Worm (Caenorhabditis elegans) whole organism, L4 larva: ENCODE measurements around the gene slc-9B.2.

Experiments
- F37D6.2 ChIP-seq: sonication (generic microtip); optimal IDR thresholded peaks from 2 replicates; lab custom pipeline; 2016; ENCODE audit warnings: mild to moderate bottlenecking, missing genetic modification characterization, missing compliant biosample characterization
- F49E8.2 ChIP-seq: sonication (generic microtip); optimal IDR thresholded peaks from 2 replicates; lab custom pipeline; 2016; ENCODE audit warnings: missing compliant biosample characterization, mild to moderate bottlenecking, missing genetic modification characterization, borderline replicate concordance
- R02D3.7 ChIP-seq: fragments of 150-350 bp; sonication (generic microtip); optimal IDR thresholded peaks from 3 replicates; lab custom pipeline; 2014; ENCODE audit warnings: missing biosample characterization, missing genetic modification characterization
- T20F7.1 ChIP-seq: fragments of 200-800 bp; sonication (Bioruptor generic); optimal IDR thresholded peaks from 2 replicates; lab custom pipeline; 2018; ENCODE audit warnings: mild to moderate bottlenecking, missing genetic modification characterization, missing compliant biosample characterization
- T26A8.4 ChIP-seq: fragments of 200-800 bp; sonication (Bioruptor generic); IDR thresholded peaks from 2 replicates; pipeline ENCODE4 v1.3.6; 2022; ENCODE audit warnings: missing genetic modification characterization, missing compliant biosample characterization
- Y105C5A.15 ChIP-seq: fragments of 200-800 bp; sonication (Bioruptor generic); IDR thresholded peaks from 2 replicates; pipeline ENCODE4 v1.3.6; 2022; ENCODE audit warnings: missing genetic modification characterization, missing compliant biosample characterization
- ZK337.2 ChIP-seq: fragments of 200-800 bp; sonication (Bioruptor generic); IDR thresholded peaks from 2 replicates; pipeline ENCODE4 v1.3.6; 2022; ENCODE audit warnings: missing genetic modification reagents, missing genetic modification characterization, missing compliant biosample characterization
- ZK546.5 ChIP-seq, 2 experiments: sonication (generic microtip); optimal IDR thresholded peaks; 2 replicates each; lab custom pipeline; 2017; ENCODE audit warnings: missing biosample characterization in 2 of 2, missing genetic modification characterization in 2 of 2
- ama-1 ChIP-seq: fragments of 150-350 bp; optimal IDR thresholded peaks from 2 replicates; lab custom pipeline; 2014; ENCODE audit warnings: inconsistent platforms, mixed read lengths
- ceh-28 ChIP-seq: fragments of 150-350 bp; optimal IDR thresholded peaks from 2 replicates; lab custom pipeline; 2014; ENCODE audit warnings: missing biosample characterization, missing genetic modification reagents, missing genetic modification characterization
- ctbp-1 ChIP-seq: fragments of 200-800 bp; sonication (Bioruptor generic); IDR thresholded peaks from 2 replicates; pipeline ENCODE4 v1.3.6; 2022; ENCODE audit warnings: missing genetic modification reagents, missing genetic modification characterization, missing compliant biosample characterization
- daf-16 ChIP-seq, 3 experiments: sonication (generic microtip); optimal IDR thresholded peaks; 2 replicates each; lab custom pipeline; 2016 to 2017; ENCODE audit warnings: missing genetic modification characterization in 3 of 3, missing genetic modification reagents in 3 of 3, mild to moderate bottlenecking in 2 of 3, missing compliant biosample characterization in 2 of 3, missing biosample characterization in 1 of 3, moderate library complexity in 1 of 3
- daf-19 ChIP-seq: fragments of 200-800 bp; sonication (Bioruptor generic); conservative IDR thresholded peaks from 2 replicates; pipeline ENCODE4 v1.3.6; 2022; ENCODE audit warnings: missing genetic modification characterization, missing compliant biosample characterization
- dmd-6 ChIP-seq: fragments of 200-800 bp; sonication (Bioruptor generic); IDR thresholded peaks from 2 replicates; pipeline ENCODE4 v1.3.6; 2022; ENCODE audit warnings: missing genetic modification reagents, missing genetic modification characterization, missing compliant biosample characterization
- dmd-8 ChIP-seq: fragments of 200-800 bp; sonication (Bioruptor generic); IDR thresholded peaks from 2 replicates; pipeline ENCODE4 v1.3.6; 2022; ENCODE audit warnings: missing genetic modification characterization, missing compliant biosample characterization
- dmd-9 ChIP-seq: fragments of 200-800 bp; sonication (Bioruptor generic); IDR thresholded peaks from 2 replicates; pipeline ENCODE4 v1.3.6; 2022; ENCODE audit warnings: missing genetic modification reagents, missing genetic modification characterization, missing compliant biosample characterization
- fos-1 ChIP-seq: fragments of 150-350 bp; optimal IDR thresholded peaks from 2 replicates; lab custom pipeline; 2014; ENCODE audit warnings: missing biosample characterization, missing genetic modification characterization
- hif-1 ChIP-seq, 2 experiments: sonication (generic microtip); optimal IDR thresholded peaks; 2 replicates each; lab custom pipeline; 2016 to 2017; ENCODE audit warnings: missing compliant biosample characterization in 2 of 2, missing genetic modification characterization in 2 of 2, missing genetic modification reagents in 2 of 2, missing genotype in 2 of 2, mild to moderate bottlenecking in 1 of 2
- hlh-11 ChIP-seq: fragments of 200-800 bp; sonication (Bioruptor generic); optimal IDR thresholded peaks from 2 replicates; lab custom pipeline; 2018; ENCODE audit warnings: mild to moderate bottlenecking, missing genetic modification characterization, missing compliant biosample characterization
- hlh-30 ChIP-seq: sonication (generic microtip); optimal IDR thresholded peaks from 2 replicates; lab custom pipeline; 2017; ENCODE audit warnings: antibody characterized with exemption, mild to moderate bottlenecking, missing genetic modification characterization, missing compliant biosample characterization; ENCODE audit not compliant: insufficient read depth
- jun-1 ChIP-seq: fragments of 150-350 bp; optimal IDR thresholded peaks from 2 replicates; lab custom pipeline; 2014; ENCODE audit warnings: missing biosample characterization, missing genetic modification reagents, missing genetic modification characterization
- lin-13 ChIP-seq: fragments of 150-350 bp; optimal IDR thresholded peaks from 2 replicates; lab custom pipeline; 2014; ENCODE audit warnings: missing biosample characterization, missing genetic modification reagents, missing genetic modification characterization
- lin-38 ChIP-seq: fragments of 200-800 bp; sonication (Bioruptor generic); IDR thresholded peaks from 2 replicates; pipeline ENCODE4 v1.3.6; 2022; ENCODE audit warnings: missing genetic modification reagents, missing genetic modification characterization, missing compliant biosample characterization
- lin-39 ChIP-seq: fragments of 150-350 bp; optimal IDR thresholded peaks from 2 replicates; lab custom pipeline; 2014; ENCODE audit warnings: missing biosample characterization, missing genetic modification reagents, missing genetic modification characterization
- lir-3 ChIP-seq: sonication (generic microtip); optimal IDR thresholded peaks from 2 replicates; lab custom pipeline; 2016; ENCODE audit warnings: mild to moderate bottlenecking, missing genetic modification characterization, missing compliant biosample characterization
- lsy-2 ChIP-seq, 2 experiments: fragments of 150-350 bp in 1 of 2; sonication (generic microtip) in 1 of 2; optimal IDR thresholded peaks; 2 replicates each; lab custom pipeline; 2014 to 2017; ENCODE audit warnings: missing biosample characterization in 2 of 2, missing genetic modification characterization in 2 of 2
- madf-5 ChIP-seq, 2 experiments: fragments of 200-800 bp; sonication (Bioruptor generic); IDR thresholded peaks; 2 replicates each; pipeline ENCODE4 v1.3.6; 2022; ENCODE audit warnings: missing compliant biosample characterization in 2 of 2, missing genetic modification characterization in 2 of 2
- mdl-1 ChIP-seq, 2 experiments: fragments of 150-350 bp in 1 of 2; sonication (generic microtip) in 1 of 2; optimal IDR thresholded peaks; 2 replicates each; lab custom pipeline; 2014 to 2017; ENCODE audit warnings: missing biosample characterization in 2 of 2, missing genetic modification characterization in 2 of 2
- mep-1 ChIP-seq: fragments of 150-350 bp; sonication (generic microtip); optimal IDR thresholded peaks from 3 replicates; lab custom pipeline; 2014; ENCODE audit warnings: missing biosample characterization, missing genetic modification characterization
- nhr-10 ChIP-seq: fragments of 150-350 bp; optimal IDR thresholded peaks from 2 replicates; lab custom pipeline; 2014; ENCODE audit warnings: missing biosample characterization, missing genetic modification characterization
- nhr-237 ChIP-seq: sonication (generic microtip); optimal IDR thresholded peaks from 2 replicates; lab custom pipeline; 2017; ENCODE audit warnings: missing biosample characterization, missing genetic modification characterization
- nhr-25 ChIP-seq: sonication (generic microtip); optimal IDR thresholded peaks from 2 replicates; lab custom pipeline; 2017; ENCODE audit warnings: missing genetic modification characterization, mild to moderate bottlenecking, missing compliant biosample characterization, antibody characterized with exemption, moderate library complexity, borderline replicate concordance; ENCODE audit not compliant: insufficient read depth
- nhr-42 ChIP-seq: fragments of 200-800 bp; sonication (Bioruptor generic); IDR thresholded peaks from 2 replicates; pipeline ENCODE4 v1.3.6; 2022; ENCODE audit warnings: missing genetic modification characterization, missing compliant biosample characterization
- nhr-48 ChIP-seq: sonication (generic microtip); optimal IDR thresholded peaks from 2 replicates; lab custom pipeline; 2016; ENCODE audit warnings: mild to moderate bottlenecking, missing genetic modification characterization, missing compliant biosample characterization
- nhr-76 ChIP-seq: fragments of 150-350 bp; optimal IDR thresholded peaks from 2 replicates; lab custom pipeline; 2014; ENCODE audit warnings: missing biosample characterization, missing genetic modification characterization
- nhr-77 ChIP-seq: fragments of 150-350 bp; optimal IDR thresholded peaks from 2 replicates; lab custom pipeline; 2014; ENCODE audit warnings: missing biosample characterization, missing genetic modification characterization
- pha-4 ChIP-seq, 2 experiments: fragments of 150-350 bp in 1 of 2; fragments of 200-800 bp in 1 of 2; sonication (Bioruptor generic) in 1 of 2; IDR thresholded peaks in 1 of 2; optimal IDR thresholded peaks in 1 of 2; 2 replicates each; pipeline versions ENCODE4 v1.3.6 to Lab custom; 2014 to 2022; ENCODE audit warnings: missing genetic modification characterization in 2 of 2, missing genetic modification reagents in 2 of 2, missing biosample characterization in 1 of 2, missing compliant biosample characterization in 1 of 2
- rbr-2 ChIP-seq: sonication (generic microtip); optimal IDR thresholded peaks from 2 replicates; lab custom pipeline; 2016; ENCODE audit warnings: missing genotype, missing genetic modification characterization, missing compliant biosample characterization
- set-16 ChIP-seq: fragments of 200-800 bp; sonication (Bioruptor generic); IDR thresholded peaks from 2 replicates; pipeline ENCODE4 v1.3.6; 2022; ENCODE audit warnings: missing genetic modification reagents, missing genetic modification characterization, missing compliant biosample characterization
- snpc-1.2 ChIP-seq: fragments of 200-800 bp; sonication (Bioruptor generic); IDR thresholded peaks from 2 replicates; pipeline ENCODE4 v1.3.6; 2022; ENCODE audit warnings: missing genetic modification reagents, missing genetic modification characterization, missing compliant biosample characterization
- snpc-4 ChIP-seq: fragments of 150-350 bp; optimal IDR thresholded peaks from 2 replicates; lab custom pipeline; 2014; ENCODE audit warnings: missing biosample characterization, missing genetic modification characterization
- spr-1 ChIP-seq: sonication (generic microtip); optimal IDR thresholded peaks from 2 replicates; lab custom pipeline; 2016; ENCODE audit warnings: mild to moderate bottlenecking, missing genetic modification characterization, missing compliant biosample characterization
- spr-3 ChIP-seq: fragments of 200-800 bp; sonication (Bioruptor generic); optimal IDR thresholded peaks from 2 replicates; lab custom pipeline; 2018; ENCODE audit warnings: mild to moderate bottlenecking, missing genetic modification characterization, missing compliant biosample characterization
- unc-130 ChIP-seq: sonication (generic microtip); optimal IDR thresholded peaks from 2 replicates; lab custom pipeline; 2016; ENCODE audit warnings: missing genetic modification reagents, missing genetic modification characterization, missing compliant biosample characterization
- vab-7 ChIP-seq: fragments of 200-800 bp; sonication (Bioruptor generic); IDR thresholded peaks from 2 replicates; pipeline ENCODE4 v1.3.6; 2022; ENCODE audit warnings: missing genetic modification reagents, missing genetic modification characterization, missing compliant biosample characterization
- ztf-11 ChIP-seq: fragments of 150-350 bp; optimal IDR thresholded peaks from 2 replicates; lab custom pipeline; 2014; ENCODE audit warnings: missing biosample characterization, missing genetic modification characterization

The slc-9B.2 gene

DNA sequence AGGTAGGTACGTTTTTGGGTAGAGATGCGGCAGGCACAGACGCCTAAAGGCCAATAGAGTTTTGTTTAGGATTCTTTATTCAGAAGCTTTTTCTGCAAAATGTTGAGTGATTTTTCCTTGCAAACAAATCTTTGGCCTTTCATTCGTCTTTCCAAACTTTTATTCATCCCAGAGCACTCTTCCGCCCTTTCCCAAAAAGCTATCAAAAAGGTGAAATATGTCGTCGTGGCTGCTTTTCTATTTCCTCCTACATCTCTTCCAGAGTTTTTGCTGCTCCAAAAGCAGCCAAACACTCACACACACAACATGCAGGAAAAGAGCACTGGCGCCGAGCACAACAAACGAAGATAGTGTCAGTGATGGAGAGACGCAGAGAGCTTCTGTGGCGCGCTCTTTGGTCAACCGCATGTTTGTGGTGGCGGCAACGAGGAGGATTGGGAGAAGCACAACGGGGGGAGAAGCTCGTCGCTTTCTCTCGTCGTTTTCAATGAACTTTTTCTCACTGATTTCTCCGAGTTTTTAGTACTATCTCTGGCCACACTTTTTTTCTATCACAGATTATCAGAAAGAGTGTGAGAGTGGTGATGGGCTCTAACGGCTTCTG is 12.0 kb downstream of the slc-9B.2 start (continued):
- TF ChIP-seq nhr-76 (no peak), ZK546.5 (tag; optimal IDR thresholded peaks at IDR 0.05; lab: Kevin White, UChicago) (no peak), Y105C5A.15 (GFP tag; lab: Robert Waterston, UW) (no peak), rbr-2 (tag; lab: Kevin White, UChicago) (peak; percentile 66), unc-130 (GFP tag; lab: Kevin White, UChicago) (no peak), set-16 (peak; percentile 50), fos-1 (tag; lab: Kevin White, UChicago) (no peak), spr-1 (no peak), lir-3 (tag; lab: Kevin White, UChicago) (no peak), R02D3.7 (tag; lab: Kevin White, UChicago) (no peak), dmd-6 (GFP tag; lab: Robert Waterston, UW) (peak; percentile 78), mdl-1 (tag; optimal IDR thresholded peaks at IDR 0.05; lab: Kevin White, UChicago) (peak; percentile 9 to 75), lin-39 (tag; lab: Kevin White, UChicago) (no peak), nhr-77 (tag; lab: Kevin White, UChicago) (peak; percentile 23)

DNA sequence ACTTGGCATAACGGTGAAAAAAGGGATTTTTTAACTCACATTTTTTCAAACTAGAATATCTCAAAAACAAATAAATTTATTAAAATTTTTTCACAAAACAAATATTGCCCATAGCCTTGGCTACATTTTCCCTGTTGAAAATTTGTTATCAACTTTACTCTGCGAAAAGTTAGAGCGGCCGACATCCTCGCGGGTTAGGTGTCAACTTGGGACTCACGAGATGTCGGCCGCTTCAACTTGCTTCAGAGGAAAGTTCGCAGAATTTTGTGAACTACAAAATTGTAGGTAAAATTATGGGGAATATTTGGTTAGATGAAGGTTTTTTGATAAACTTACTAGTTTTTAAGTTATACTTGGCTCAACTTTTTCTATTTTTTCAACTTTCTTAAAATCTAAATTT is 12.9 kb downstream of the slc-9B.2 start:
- TF ChIP-seq snpc-4 (peak; percentile 23), madf-5 (GFP tag; IDR thresholded peaks at IDR 0.05; lab: Robert Waterston, UW) (no peak), mep-1 (tag; lab: Kevin White, UChicago) (no peak), daf-16 (GFP tag; optimal IDR thresholded peaks at IDR 0.05; lab: Kevin White, UChicago) (no peak), daf-16 (tag; optimal IDR thresholded peaks at IDR 0.05; lab: Kevin White, UChicago) (no peak), ZK337.2 (no peak), T20F7.1 (GFP tag; lab: Kevin White, UChicago) (no peak)

DNA sequence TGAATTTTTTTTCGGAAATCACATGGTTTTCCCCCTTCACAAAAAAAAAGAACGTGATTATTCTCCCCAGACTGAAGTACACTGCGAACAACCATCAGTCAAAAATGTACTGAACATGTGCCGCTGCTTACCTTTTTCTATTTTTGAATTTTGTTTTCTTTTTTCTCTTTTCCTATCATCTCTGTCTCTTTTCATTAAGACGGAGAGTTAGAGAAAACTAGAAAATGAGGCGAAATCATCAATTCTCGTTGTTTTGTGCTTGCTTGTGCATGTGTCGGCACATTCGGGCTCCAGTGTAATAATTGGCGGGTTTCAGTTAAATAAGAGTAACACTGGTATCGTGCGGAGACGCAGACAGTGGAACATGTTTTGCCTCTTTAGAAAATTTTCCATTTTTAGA is 13.4 kb downstream of the slc-9B.2 start:
- TF ChIP-seq lsy-2 (tag; optimal IDR thresholded peaks at IDR 0.05; lab: Kevin White, UChicago) (peak in 1 of 2 experiments; percentile 48), ctbp-1 (GFP tag; lab: Robert Waterston, UW) (0 out of 2 replicates have a peak, but pooled peaks have one; percentile 32), spr-3 (GFP tag; lab: Kevin White, UChicago) (no peak), dmd-8 (GFP tag; lab: Robert Waterston, UW) (no peak), pha-4 (GFP tag; IDR thresholded peaks at IDR 0.05; lab: Robert Waterston, UW) (no peak), pha-4 (tag; optimal IDR thresholded peaks at IDR 0.05; lab: Kevin White, UChicago) (no peak), ceh-28 (tag; lab: Kevin White, UChicago) (no peak), jun-1 (tag; lab: Kevin White, UChicago) (no peak), hlh-30 (peak; percentile 86), ama-1 (lab: Kevin White, UChicago) (no peak), F37D6.2 (tag; lab: Kevin White, UChicago) (no peak), lin-38 (GFP tag; lab: Robert Waterston, UW) (no peak), daf-19 (GFP tag; lab: Robert Waterston, UW) (no peak), dmd-9 (GFP tag; lab: Robert Waterston, UW) (no peak), hif-1 (tag; optimal IDR thresholded peaks at IDR 0.05; lab: Kevin White, UChicago) (peak in 1 of 2 experiments; percentile 61), hlh-11 (peak; percentile 79), R02D3.7 (tag; lab: Kevin White, UChicago) (no peak), nhr-48 (tag; lab: Kevin White, UChicago) (peak; percentile 42), lin-13 (GFP tag; lab: Kevin White, UChicago) (no peak), nhr-77 (tag; lab: Kevin White, UChicago) (peak; percentile 50), snpc-1.2 (GFP tag; lab: Robert Waterston, UW) (no peak), nhr-76 (no peak), nhr-10 (tag; lab: Kevin White, UChicago) (no peak), F49E8.2 (tag; lab: Kevin White, UChicago) (no peak), set-16 (no peak), nhr-42 (GFP tag; lab: Robert Waterston, UW) (no peak), nhr-237 (tag; lab: Kevin White, UChicago) (no peak), ztf-11 (no peak), dmd-6 (GFP tag; lab: Robert Waterston, UW) (peak; percentile 85), unc-130 (GFP tag; lab: Kevin White, UChicago) (no peak), T26A8.4 (GFP tag; lab: Robert Waterston, UW) (no peak), vab-7 (GFP tag; lab: Robert Waterston, UW) (no peak), nhr-25 (tag; lab: Kevin White, UChicago) (no peak)
